Fruit fly (Drosophila melanogaster) whole organism, wandering third instar larva: ENCODE results near the gene Decay.

Experiments
- Abd-B ChIP-seq: fragments of >200 bp; optimal IDR thresholded peaks from 2 replicates; lab custom pipeline; 2017; ENCODE audit warnings: missing biosample characterization, missing genetic modification characterization
- CG32264 ChIP-seq: fragments of 200-800 bp; sonication (Bioruptor generic); optimal IDR thresholded peaks from 2 replicates; lab custom pipeline; 2016; ENCODE audit warnings: missing biosample characterization, missing genetic modification characterization
- CrebA ChIP-seq: fragments of 200-800 bp; sonication (Bioruptor generic); optimal IDR thresholded peaks from 2 replicates; lab custom pipeline; 2016; ENCODE audit warnings: missing biosample characterization, mild to moderate bottlenecking, missing genetic modification characterization, borderline replicate concordance
- Dfd ChIP-seq: fragments of >200 bp; optimal IDR thresholded peaks from 2 replicates; lab custom pipeline; 2017; ENCODE audit warnings: missing biosample characterization, missing genetic modification characterization
- Dif ChIP-seq: fragments of 200-275, 200-300 bp; sonication (Bioruptor generic); optimal IDR thresholded peaks from 2 replicates; lab custom pipeline; 2018; ENCODE audit warnings: missing biosample characterization, missing genetic modification characterization; ENCODE audit not compliant: partially characterized antibody
- GATAd ChIP-seq: sonication (Bioruptor generic); optimal IDR thresholded peaks from 2 replicates; lab custom pipeline; 2016; ENCODE audit warnings: missing biosample characterization, missing genetic modification characterization
- HLH106 ChIP-seq: fragments of 200-800 bp; optimal IDR thresholded peaks from 3 replicates; lab custom pipeline; 2019; ENCODE audit warnings: missing biosample characterization, mild to moderate bottlenecking, missing genetic modification characterization, moderate library complexity
- Hnf4 ChIP-seq: fragments of 200-800 bp; sonication (Bioruptor generic); optimal IDR thresholded peaks from 2 replicates; lab custom pipeline; 2016; ENCODE audit warnings: missing biosample characterization, mild to moderate bottlenecking, missing genetic modification characterization
- Hr78 ChIP-seq: fragments of >200 bp; optimal IDR thresholded peaks from 2 replicates; lab custom pipeline; 2017; ENCODE audit warnings: missing biosample characterization, missing genetic modification characterization
- Jra ChIP-seq: sonication (Bioruptor generic); optimal IDR thresholded peaks from 2 replicates; lab custom pipeline; 2016; ENCODE audit warnings: missing biosample characterization, missing genetic modification characterization
- Mio ChIP-seq: sonication (Bioruptor generic); optimal IDR thresholded peaks from 2 replicates; lab custom pipeline; 2016; ENCODE audit warnings: missing biosample characterization, missing genetic modification characterization
- Myc ChIP-seq: fragments of >200 bp; optimal IDR thresholded peaks from 2 replicates; lab custom pipeline; 2017
- N ChIP-seq: fragments of >200 bp; optimal IDR thresholded peaks from 2 replicates; lab custom pipeline; 2018; ENCODE audit warnings: missing biosample characterization, missing external identifiers, missing genetic modification characterization
- OdsH ChIP-seq: fragments of 200-800 bp; sonication (Bioruptor generic); optimal IDR thresholded peaks from 2 replicates; lab custom pipeline; 2016; ENCODE audit warnings: missing biosample characterization, mild to moderate bottlenecking, missing genetic modification characterization
- Rel ChIP-seq, 2 experiments: fragments of 200-800 bp; sonication (Bioruptor generic) in 1 of 2; optimal IDR thresholded peaks; 2 replicates in 1 of 2; 3 replicates in 1 of 2; lab custom pipeline; 2016 to 2019; ENCODE audit warnings: mild to moderate bottlenecking in 2 of 2, missing biosample characterization in 2 of 2, missing genetic modification characterization in 2 of 2, moderate library complexity in 1 of 2
- Sp1 ChIP-seq: fragments of 200-800 bp; sonication (Bioruptor generic); optimal IDR thresholded peaks from 3 replicates; lab custom pipeline; 2019; ENCODE audit warnings: missing biosample characterization, mild to moderate bottlenecking, missing genetic modification characterization, moderate library complexity
- Vsx2 ChIP-seq: fragments of 200-300, 225-300 bp; sonication (Bioruptor generic); optimal IDR thresholded peaks from 2 replicates; lab custom pipeline; 2018; ENCODE audit warnings: missing biosample characterization, missing genetic modification characterization; ENCODE audit not compliant: partially characterized antibody
- br ChIP-seq: fragments of 200-800 bp; sonication (Bioruptor generic); optimal IDR thresholded peaks from 2 replicates; lab custom pipeline; 2016; ENCODE audit warnings: missing biosample characterization, missing genetic modification characterization
- dmrt93B ChIP-seq: fragments of 200-800 bp; sonication (Bioruptor generic); optimal IDR thresholded peaks from 2 replicates; lab custom pipeline; 2018; ENCODE audit warnings: missing biosample characterization, mild to moderate bottlenecking, missing genetic modification characterization
- dsf ChIP-seq: sonication (Bioruptor generic); optimal IDR thresholded peaks from 2 replicates; lab custom pipeline; 2016; ENCODE audit warnings: missing biosample characterization, missing genetic modification characterization, borderline replicate concordance
- ey ChIP-seq: fragments of 200-800 bp; sonication (Bioruptor generic); optimal IDR thresholded peaks from 2 replicates; lab custom pipeline; 2016; ENCODE audit warnings: missing biosample characterization, missing genetic modification characterization
- foxo ChIP-seq, 2 experiments: fragments of 200-800 bp; sonication (Bioruptor generic); optimal IDR thresholded peaks; 2 replicates in 1 of 2; 3 replicates in 1 of 2; lab custom pipeline; 2016 to 2017; ENCODE audit warnings: missing biosample characterization in 2 of 2, missing genetic modification characterization in 2 of 2
- fru ChIP-seq: fragments of 200-800 bp; sonication (Bioruptor generic); optimal IDR thresholded peaks from 3 replicates; lab custom pipeline; 2016; ENCODE audit warnings: missing biosample characterization, mild to moderate bottlenecking, missing genetic modification characterization
- h ChIP-seq: fragments of 200-800 bp; sonication (Bioruptor generic); optimal IDR thresholded peaks from 3 replicates; lab custom pipeline; 2016; ENCODE audit warnings: missing biosample characterization, mild to moderate bottlenecking, missing genetic modification characterization
- jim ChIP-seq: fragments of 175-275, 200-325 bp; sonication (Bioruptor generic); optimal IDR thresholded peaks from 2 replicates; lab custom pipeline; 2016; ENCODE audit warnings: missing biosample characterization, mild to moderate bottlenecking, missing genetic modification characterization
- lola ChIP-seq: fragments of >200 bp; optimal IDR thresholded peaks from 2 replicates; lab custom pipeline; 2017; ENCODE audit warnings: missing biosample characterization, missing genetic modification characterization
- pan ChIP-seq: fragments of >200 bp; optimal IDR thresholded peaks from 2 replicates; lab custom pipeline; 2017
- psq ChIP-seq: fragments of 200-800 bp; sonication (Bioruptor generic); optimal IDR thresholded peaks from 3 replicates; lab custom pipeline; 2017; ENCODE audit warnings: missing biosample characterization, mild to moderate bottlenecking, missing genetic modification characterization, moderate library complexity
- rgr ChIP-seq: fragments of 200-800 bp; sonication (Bioruptor generic); optimal IDR thresholded peaks from 3 replicates; lab custom pipeline; 2016; ENCODE audit warnings: missing biosample characterization, mild to moderate bottlenecking, missing genetic modification characterization
- sage ChIP-seq: fragments of 200-800 bp; sonication (Bioruptor generic); optimal IDR thresholded peaks from 2 replicates; lab custom pipeline; 2016; ENCODE audit warnings: missing biosample characterization, mild to moderate bottlenecking, missing genetic modification characterization
- tai ChIP-seq: sonication (Bioruptor generic); optimal IDR thresholded peaks from 2 replicates; lab custom pipeline; 2016; ENCODE audit warnings: missing biosample characterization, missing genetic modification characterization
- usp ChIP-seq: fragments of >200 bp; optimal IDR thresholded peaks from 2 replicates; lab custom pipeline; 2017; ENCODE audit warnings: missing biosample characterization, missing genetic modification characterization
- woc ChIP-seq: sonication (Bioruptor generic); optimal IDR thresholded peaks from 2 replicates; lab custom pipeline; 2016; ENCODE audit warnings: missing biosample characterization, mild to moderate bottlenecking, missing genetic modification characterization

Decay gene

DNA sequence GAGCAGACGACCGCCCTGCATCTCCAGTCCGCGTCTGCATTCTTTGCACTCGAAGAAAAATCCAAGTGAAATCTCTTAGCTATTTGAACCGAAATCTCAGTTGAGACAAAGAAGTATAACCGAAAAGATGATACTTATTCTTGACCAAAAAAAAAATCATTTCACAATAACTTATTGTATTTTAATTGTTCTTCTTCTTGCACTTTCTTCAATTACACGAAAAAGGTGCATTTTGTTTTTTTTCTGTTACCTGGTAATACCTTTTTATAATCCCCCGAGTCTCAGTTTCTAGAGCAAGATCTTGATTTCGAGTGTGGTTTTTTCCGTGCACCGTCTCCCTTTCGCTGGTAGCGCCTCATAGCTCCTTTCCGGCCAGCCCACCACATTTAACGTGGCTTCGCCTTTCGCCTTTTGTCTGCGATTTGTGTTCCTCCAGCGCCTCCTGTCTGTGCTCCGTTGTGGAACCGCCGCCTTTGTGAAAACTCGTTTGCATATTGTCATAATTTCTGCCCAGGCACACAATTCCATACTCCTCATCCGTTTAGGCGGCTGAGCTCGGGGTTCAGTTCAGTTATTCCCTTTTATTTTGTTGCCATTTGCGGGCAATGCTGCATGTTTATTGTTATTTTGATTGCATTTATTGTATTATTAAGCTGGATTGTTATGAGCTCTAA lies 26.0 kb upstream of the Decay start:
- TF ChIP-seq foxo (GFP tag; optimal IDR thresholded peaks at IDR 0.05; lab: Kevin White, UChicago): peak in 1 of 2 experiments; percentile 18
- TF ChIP-seq h (GFP tag; lab: Kevin White, UChicago): peak; percentile 56
- TF ChIP-seq fru (GFP tag; lab: Kevin White, UChicago): peak; percentile 40
- TF ChIP-seq Vsx2 (GFP tag; lab: Kevin White, UChicago): no peak
- TF ChIP-seq ey (GFP tag; lab: Kevin White, UChicago): peak; percentile 50
- TF ChIP-seq CG32264 (GFP tag; lab: Kevin White, UChicago): no peak
- TF ChIP-seq psq: peak; percentile 22
- no peak for TF ChIP-seq Hr78 (GFP tag; lab: Kevin White, UChicago)
- no peak for TF ChIP-seq pan
- TF ChIP-seq CrebA (GFP tag; lab: Kevin White, UChicago): no peak
- peak; percentile 10 for TF ChIP-seq br (GFP tag; lab: Kevin White, UChicago)
- no peak for TF ChIP-seq dsf
- peak; percentile 20 for TF ChIP-seq OdsH (GFP tag; lab: Kevin White, UChicago)
- no peak for TF ChIP-seq lola (GFP tag; lab: Kevin White, UChicago)
- peak; percentile 23 for TF ChIP-seq rgr (GFP tag; lab: Kevin White, UChicago)
- TF ChIP-seq Mio (GFP tag; lab: Kevin White, UChicago): no peak

DNA sequence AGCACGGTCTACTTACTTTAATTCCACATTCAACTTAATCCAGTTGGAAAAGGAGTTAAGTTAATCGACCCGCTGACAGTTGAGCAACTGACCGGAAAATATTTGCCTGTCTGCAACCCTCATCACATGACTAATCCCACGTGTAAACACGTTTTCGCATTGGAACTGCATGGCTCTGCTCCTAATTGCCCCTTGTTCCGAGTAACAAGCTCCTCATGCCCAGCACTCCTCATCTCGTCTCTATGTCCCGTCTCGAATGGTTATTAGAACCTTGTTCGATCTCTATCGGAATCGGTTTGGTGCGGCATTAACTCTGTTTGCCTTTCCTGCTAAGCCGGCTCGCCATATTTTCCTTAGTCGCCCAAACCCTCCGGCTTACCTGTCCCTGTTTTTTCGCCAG lies 25.4 kb upstream of the Decay start:
- TF ChIP-seq Dif (GFP tag; lab: Kevin White, UChicago): no peak
- TF ChIP-seq ey (GFP tag; lab: Kevin White, UChicago): no peak
- no peak for TF ChIP-seq Dfd (GFP tag; lab: Kevin White, UChicago)
- TF ChIP-seq HLH106 (tag; lab: Kevin White, UChicago): no peak
- no peak for TF ChIP-seq Sp1 (GFP tag; lab: Kevin White, UChicago)
- no peak for TF ChIP-seq Rel (GFP tag; optimal IDR thresholded peaks at IDR 0.05; lab: Kevin White, UChicago)
- TF ChIP-seq Rel (tag; optimal IDR thresholded peaks at IDR 0.05; lab: Kevin White, UChicago): no peak
- no peak for TF ChIP-seq lola (GFP tag; lab: Kevin White, UChicago)

DNA sequence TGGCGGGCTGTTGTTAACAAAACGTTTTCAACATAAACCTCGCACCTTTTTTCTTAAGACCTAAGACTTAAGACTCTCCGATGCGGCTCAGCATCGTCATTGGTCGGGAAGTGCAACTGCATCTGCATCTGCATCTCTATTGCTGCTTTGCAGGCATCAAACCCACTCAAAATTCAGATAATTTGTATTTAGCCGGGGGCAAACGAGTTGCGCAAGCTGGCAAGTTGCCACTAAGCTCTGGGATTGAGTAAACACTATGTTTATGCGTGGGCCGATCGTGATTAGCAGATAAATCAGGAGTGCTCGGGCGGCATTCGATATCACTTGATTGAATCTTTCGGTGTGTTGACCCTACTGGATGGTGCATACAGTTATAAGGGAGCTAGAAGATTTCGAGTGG lies 24.7 kb upstream of the Decay start:
- no peak for TF ChIP-seq lola (GFP tag; lab: Kevin White, UChicago)
- TF ChIP-seq Rel (GFP tag; optimal IDR thresholded peaks at IDR 0.05; lab: Kevin White, UChicago): no peak
- TF ChIP-seq Rel (tag; optimal IDR thresholded peaks at IDR 0.05; lab: Kevin White, UChicago): no peak
- TF ChIP-seq tai (GFP tag; lab: Kevin White, UChicago): no peak
- TF ChIP-seq dsf: no peak
- no peak for TF ChIP-seq Vsx2 (GFP tag; lab: Kevin White, UChicago)
- TF ChIP-seq h (GFP tag; lab: Kevin White, UChicago): no peak

DNA sequence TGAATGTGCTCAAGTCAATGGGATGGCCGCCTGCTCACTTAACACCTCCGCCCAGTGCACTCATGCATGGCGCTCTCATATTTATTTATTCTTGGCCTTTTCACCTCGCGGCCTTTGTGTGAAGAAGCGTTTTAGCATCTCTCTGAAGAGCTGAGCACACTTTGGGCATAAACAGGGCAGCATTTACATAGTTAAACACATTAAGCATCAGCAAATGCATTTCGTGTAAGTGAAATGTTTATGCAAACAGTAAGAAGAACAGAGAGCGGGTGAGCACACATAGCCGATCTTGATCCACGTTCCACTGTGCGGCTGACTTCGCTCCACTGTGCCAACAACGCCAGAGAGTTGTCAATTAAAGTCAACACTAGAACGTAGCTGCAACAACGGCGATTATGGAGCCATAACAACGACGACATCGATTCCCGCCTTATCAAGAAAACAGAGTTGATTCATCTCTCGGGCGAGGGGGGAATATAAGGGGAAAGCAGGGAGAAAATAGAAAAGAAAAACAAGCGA lies 23.8 kb upstream of the Decay start:
- TF ChIP-seq CG32264 (GFP tag; lab: Kevin White, UChicago) (no peak), Hnf4 (GFP tag; lab: Kevin White, UChicago) (no peak), jim (GFP tag; lab: Kevin White, UChicago) (no peak), Myc (lab: Kevin White, UChicago) (no peak), Jra (GFP tag; lab: Kevin White, UChicago) (no peak)

DNA sequence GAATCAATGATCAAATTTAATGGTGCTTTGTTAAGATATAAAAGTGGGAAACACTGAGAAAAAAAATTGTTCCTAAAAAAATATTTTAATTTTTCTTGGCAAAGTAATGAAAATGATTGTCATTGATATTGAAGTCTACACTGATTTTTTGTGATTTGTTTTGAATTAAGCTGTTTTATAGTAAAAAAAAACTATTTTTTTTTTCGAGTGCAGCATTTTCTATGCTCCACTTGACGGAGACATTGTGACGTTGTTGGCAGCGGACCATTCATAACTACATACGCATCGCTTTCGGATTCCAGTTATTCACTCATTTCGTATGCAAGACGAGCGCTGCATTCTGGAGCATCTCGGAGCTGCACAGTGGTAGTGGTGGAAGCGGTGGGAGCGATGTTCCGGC lies 23.3 kb upstream of the Decay start:
- TF ChIP-seq usp (GFP tag; lab: Kevin White, UChicago): no peak
- peak; percentile 8 for TF ChIP-seq sage
- TF ChIP-seq CG32264 (GFP tag; lab: Kevin White, UChicago): no peak
- TF ChIP-seq OdsH (GFP tag; lab: Kevin White, UChicago): peak; percentile 27
- peak; percentile 61 for TF ChIP-seq HLH106 (tag; lab: Kevin White, UChicago)
- no peak for TF ChIP-seq jim (GFP tag; lab: Kevin White, UChicago)
- TF ChIP-seq GATAd (GFP tag; lab: Kevin White, UChicago): no peak
- TF ChIP-seq foxo (GFP tag; optimal IDR thresholded peaks at IDR 0.05; lab: Kevin White, UChicago): peak in 1 of 2 experiments; percentile 58
- TF ChIP-seq rgr (GFP tag; lab: Kevin White, UChicago): peak; percentile 22
- peak; percentile 18 for TF ChIP-seq dmrt93B (GFP tag; lab: Kevin White, UChicago)
- TF ChIP-seq N (GFP tag; lab: Kevin White, UChicago): no peak
- no peak for TF ChIP-seq pan
- TF ChIP-seq psq: peak; percentile 43
- peak; percentile 65 for TF ChIP-seq Sp1 (GFP tag; lab: Kevin White, UChicago)
- peak; percentile 67 for TF ChIP-seq fru (GFP tag; lab: Kevin White, UChicago)
- peak; percentile 57 for TF ChIP-seq h (GFP tag; lab: Kevin White, UChicago)
- no peak for TF ChIP-seq lola (GFP tag; lab: Kevin White, UChicago)
- peak; percentile 9 for TF ChIP-seq woc (GFP tag; lab: Kevin White, UChicago)
- TF ChIP-seq ey (GFP tag; lab: Kevin White, UChicago): peak; percentile 23
- TF ChIP-seq Dfd (GFP tag; lab: Kevin White, UChicago): no peak
- no peak for TF ChIP-seq Rel (GFP tag; optimal IDR thresholded peaks at IDR 0.05; lab: Kevin White, UChicago)
- TF ChIP-seq Rel (tag; optimal IDR thresholded peaks at IDR 0.05; lab: Kevin White, UChicago): no peak
- TF ChIP-seq Abd-B (GFP tag; lab: Kevin White, UChicago): no peak
- TF ChIP-seq, all 38 proteins: peak for 12
